Worm (Caenorhabditis elegans) whole organism, L4/young adult: Measurements from ENCODE around the gene C30F2.4.

Experiments
- W03F9.2 ChIP-seq: fragments of 150-350 bp; optimal IDR thresholded peaks from 2 replicates; lab custom pipeline; 2014; ENCODE audit warnings: missing biosample characterization, missing genetic modification characterization
- dao-5 ChIP-seq: sonication (generic microtip); optimal IDR thresholded peaks from 2 replicates; lab custom pipeline; 2016; ENCODE audit warnings: missing genotype, missing genetic modification characterization, moderate library complexity, missing compliant biosample characterization
- him-1 ChIP-seq: sonication (generic microtip); optimal IDR thresholded peaks from 2 replicates; lab custom pipeline; 2016; ENCODE audit warnings: missing genotype, missing genetic modification reagents, missing genetic modification characterization, missing compliant biosample characterization

The C30F2.4 gene

DNA sequence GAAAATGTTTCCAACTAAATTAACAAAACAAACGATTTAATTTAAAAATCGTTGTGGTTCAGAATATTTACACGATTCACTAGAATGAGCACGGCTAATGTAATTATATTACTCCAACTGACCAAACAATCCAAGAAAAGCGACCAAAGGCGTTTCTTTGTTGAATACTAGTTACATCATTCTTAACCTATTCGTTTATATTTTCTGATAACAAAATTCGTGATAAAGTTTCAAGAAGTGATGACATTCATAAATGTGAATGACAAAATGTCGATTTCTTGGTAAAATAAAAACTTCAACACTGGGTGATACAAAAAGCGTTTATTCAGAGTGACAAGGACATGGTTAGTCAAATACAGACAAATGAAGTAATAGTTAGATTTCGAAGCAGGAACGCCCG, at the start of gene C30F2.4:
Gene C30F2.4, minus strand, starts transcription at position 101 of the 400 bp plus-strand sequence.
- TF ChIP-seq W03F9.2 (tag; lab: Kevin White, UChicago): no peak
- TF ChIP-seq dao-5 (tag; lab: Kevin White, UChicago): no peak
- TF ChIP-seq him-1: no peak

DNA sequence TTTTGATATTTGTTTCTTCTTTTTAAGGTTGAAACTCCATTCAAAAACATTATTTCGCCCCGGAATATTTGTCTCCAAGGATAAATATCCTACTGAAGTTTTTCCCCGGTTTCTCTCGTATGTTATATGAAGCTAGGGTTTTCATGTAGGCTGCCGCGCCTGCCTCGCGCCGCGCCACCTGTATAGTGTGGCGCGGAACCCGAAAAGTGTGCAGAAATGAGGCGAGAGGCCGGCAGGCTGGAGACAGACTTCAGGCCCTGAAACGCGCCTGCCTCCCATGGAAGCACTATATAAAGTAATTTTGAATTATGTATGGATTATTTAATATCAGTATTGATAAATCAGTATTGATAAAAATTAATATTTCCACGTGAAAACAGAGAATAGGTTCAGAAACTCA, 48.4 kb upstream of the C30F2.4 start:
- TF ChIP-seq dao-5 (tag; lab: Kevin White, UChicago) (no peak), him-1 (no peak), W03F9.2 (tag; lab: Kevin White, UChicago) (no peak)

DNA sequence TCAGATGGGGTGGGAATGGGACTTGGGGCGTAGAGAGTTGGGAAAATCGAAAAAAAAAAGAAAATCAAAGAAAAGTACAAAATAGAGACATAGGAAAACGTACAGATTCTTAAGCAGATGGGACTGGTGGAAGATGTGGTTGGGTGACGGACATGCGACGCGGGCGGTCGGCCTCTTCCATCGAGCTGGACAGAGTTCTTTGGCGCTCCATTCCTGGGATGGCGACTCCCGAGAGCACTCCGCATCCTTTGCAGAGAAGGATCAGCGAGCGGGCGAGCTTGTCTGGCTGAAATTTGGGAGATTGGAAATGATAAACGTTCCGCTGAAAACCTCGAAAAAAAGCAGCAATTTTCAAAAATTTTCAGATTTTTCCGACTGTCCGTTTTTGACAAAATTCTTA, 47.9 kb upstream of the C30F2.4 start:
- no peak for TF ChIP-seq W03F9.2 (tag; lab: Kevin White, UChicago)

DNA sequence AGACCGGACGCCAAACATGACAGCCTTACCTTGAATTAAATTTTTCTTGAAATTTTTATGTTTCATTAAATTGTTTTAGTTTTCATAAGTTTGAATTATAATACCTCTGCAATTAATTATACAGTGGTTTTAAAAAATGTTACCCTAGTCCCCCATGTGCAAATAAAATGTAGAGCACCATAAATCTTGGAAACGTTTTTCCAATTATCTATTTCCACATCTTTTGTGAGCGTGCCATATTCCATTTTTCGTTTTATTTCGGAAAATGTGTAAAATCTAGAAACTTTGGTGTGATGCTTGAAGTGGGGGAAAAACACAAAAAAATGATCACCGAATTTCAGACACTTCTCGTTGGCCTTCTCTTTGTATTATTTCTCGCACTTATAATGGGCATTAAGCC, 46.3 kb upstream of the C30F2.4 start:
- TF ChIP-seq him-1: no peak
- no peak for TF ChIP-seq W03F9.2 (tag; lab: Kevin White, UChicago)
- TF ChIP-seq dao-5 (tag; lab: Kevin White, UChicago): no peak

DNA sequence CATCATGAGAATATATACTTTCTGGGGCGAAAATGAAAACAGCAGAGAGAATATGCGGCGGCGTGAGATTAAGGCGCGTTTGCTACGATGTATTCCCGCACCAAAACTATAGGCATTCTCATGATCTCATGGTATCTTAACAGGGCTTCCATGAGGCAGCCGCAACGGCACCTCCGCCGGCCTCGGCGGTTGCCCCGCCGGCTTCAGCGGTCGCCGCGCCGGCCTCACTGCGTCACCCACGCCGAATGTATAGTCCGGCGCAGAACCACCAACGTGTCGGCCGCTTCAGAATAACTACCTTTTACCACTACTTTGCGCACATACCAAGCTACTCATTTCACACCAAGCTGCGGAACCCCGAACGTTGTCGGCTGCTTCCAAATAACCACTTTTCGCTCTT, 41.2 kb upstream of the C30F2.4 start:
- TF ChIP-seq dao-5 (tag; lab: Kevin White, UChicago): no peak
- no peak for TF ChIP-seq him-1
- TF ChIP-seq W03F9.2 (tag; lab: Kevin White, UChicago): no peak

DNA sequence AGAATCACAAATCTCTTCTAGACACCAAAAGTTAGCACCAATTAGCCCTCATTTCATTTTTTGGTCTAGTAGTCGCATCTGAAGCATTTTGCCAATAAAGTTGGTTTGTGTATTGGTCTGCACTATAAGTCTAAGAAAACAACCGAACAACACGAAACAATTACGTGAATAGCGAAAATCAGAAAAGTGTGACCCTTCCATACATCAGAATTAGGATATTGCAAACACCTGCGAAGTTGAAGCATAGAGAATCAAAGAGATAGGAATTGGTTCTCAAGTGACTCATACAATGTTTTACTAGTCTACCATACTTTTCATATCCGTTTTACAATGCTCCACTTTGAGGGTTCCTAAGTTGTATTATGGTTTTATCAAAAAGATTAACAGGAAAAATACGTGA, 40.8 kb upstream of the C30F2.4 start:
- TF ChIP-seq W03F9.2 (tag; lab: Kevin White, UChicago) (no peak), dao-5 (tag; lab: Kevin White, UChicago) (no peak), him-1 (no peak)

DNA sequence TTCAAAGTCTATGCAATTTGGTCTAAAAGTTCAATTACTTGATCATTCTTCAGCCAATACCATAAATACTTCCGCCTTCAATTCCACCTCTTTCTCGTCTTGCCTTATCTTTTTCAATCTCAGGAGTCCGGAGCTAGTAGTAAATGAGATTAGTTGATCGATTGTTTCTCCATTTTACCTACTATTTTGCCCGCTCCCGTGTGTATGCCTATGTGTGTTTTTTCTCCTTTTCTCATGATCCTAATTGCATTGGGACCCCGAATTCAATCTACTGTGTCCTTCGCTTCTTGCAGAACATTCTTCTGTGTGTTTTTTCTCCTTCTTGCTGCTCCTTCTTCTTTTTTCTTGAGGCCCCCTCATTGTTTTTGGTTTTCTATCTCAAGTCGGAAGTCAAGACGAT, 39.9 kb upstream of the C30F2.4 start:
- TF ChIP-seq him-1 (no peak), dao-5 (tag; lab: Kevin White, UChicago) (no peak), W03F9.2 (tag; lab: Kevin White, UChicago) (no peak)

DNA sequence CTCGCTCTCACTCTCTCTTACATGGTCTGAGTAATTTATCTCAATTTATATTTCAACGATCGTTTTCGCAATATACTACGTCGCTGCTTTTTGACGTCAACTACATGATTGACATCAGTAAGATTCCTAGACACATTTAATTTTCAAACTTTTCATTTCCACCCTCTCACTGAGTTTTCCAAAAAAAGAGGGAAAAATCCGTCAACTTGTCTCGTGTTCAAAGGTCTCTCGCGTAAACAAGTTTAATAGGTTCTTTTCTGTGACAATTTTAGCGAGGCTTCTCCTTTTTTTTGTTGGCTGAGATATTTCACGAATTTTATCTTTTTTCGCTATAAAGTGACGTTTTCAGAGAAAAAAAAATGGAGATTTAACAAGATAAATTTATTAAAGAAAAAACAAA, 37.6 kb upstream of the C30F2.4 start:
- no peak for TF ChIP-seq W03F9.2 (tag; lab: Kevin White, UChicago)
- no peak for TF ChIP-seq dao-5 (tag; lab: Kevin White, UChicago)
- TF ChIP-seq him-1: no peak

DNA sequence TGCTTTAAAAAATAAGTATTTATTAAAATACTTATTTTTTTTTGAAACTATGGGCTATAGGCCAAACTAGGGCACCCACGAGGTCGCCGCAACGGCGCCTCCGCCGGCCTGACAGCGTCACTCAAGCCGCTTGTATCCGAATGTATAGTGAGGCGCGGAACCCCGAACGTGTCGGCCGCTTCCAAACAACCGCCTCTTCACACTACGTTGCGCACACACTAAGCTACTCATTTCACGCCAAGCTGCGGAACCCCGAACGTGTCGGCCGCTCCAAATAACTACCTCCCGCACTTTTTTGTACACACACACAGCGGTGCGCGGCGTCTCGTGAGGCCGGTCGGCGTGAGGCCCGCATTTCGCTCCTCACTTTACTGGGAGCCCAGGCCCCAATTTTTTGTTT, 36.6 kb upstream of the C30F2.4 start:
- no peak for TF ChIP-seq dao-5 (tag; lab: Kevin White, UChicago)
- TF ChIP-seq W03F9.2 (tag; lab: Kevin White, UChicago): no peak
- TF ChIP-seq him-1: no peak

DNA sequence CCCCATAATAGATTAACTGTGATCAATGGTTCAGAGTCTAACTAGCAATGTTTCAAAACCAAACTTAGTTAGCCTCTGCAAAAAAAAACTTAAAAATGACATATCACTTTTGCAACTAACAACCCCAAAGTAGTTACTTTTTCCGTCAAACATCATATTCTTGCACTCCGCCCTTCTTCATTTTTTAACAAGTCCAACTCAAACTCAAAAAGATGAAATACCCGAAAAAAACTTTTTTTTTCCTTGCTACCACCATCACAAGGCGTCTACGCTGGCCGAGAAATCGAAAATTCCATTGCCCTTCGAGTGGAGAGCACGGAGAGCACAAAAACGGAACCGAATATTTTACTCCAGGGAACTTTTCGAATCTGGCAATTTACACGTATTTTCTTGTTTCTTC, 29.5 kb upstream of the C30F2.4 start:
- no peak for TF ChIP-seq dao-5 (tag; lab: Kevin White, UChicago)
- no peak for TF ChIP-seq him-1
- TF ChIP-seq W03F9.2 (tag; lab: Kevin White, UChicago): no peak

DNA sequence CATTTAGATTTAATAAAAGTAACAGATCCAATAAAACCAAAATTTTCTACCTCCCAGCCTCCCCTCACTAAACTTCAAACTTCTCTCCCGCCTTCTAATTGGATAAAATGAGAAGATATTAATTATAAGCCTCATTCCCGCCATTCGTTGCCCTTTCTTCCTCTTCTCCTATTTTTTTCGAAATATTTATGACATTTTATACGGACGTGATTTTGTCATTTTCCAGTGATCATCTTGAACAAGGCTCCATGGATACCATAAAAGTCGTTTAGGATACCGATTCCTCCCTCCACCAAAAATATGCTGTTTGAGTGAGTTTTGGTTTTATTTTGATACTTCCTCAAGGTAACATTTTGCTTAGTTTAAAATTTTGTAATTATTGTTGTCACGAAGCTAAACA, 27.0 kb upstream of the C30F2.4 start, which contains the start of gene ZK1073.2:
Gene ZK1073.2, plus strand, starts transcription at position 301 of the 400 bp plus-strand sequence.
- no peak for TF ChIP-seq W03F9.2 (tag; lab: Kevin White, UChicago)
- TF ChIP-seq dao-5 (tag; lab: Kevin White, UChicago): no peak
- no peak for TF ChIP-seq him-1

DNA sequence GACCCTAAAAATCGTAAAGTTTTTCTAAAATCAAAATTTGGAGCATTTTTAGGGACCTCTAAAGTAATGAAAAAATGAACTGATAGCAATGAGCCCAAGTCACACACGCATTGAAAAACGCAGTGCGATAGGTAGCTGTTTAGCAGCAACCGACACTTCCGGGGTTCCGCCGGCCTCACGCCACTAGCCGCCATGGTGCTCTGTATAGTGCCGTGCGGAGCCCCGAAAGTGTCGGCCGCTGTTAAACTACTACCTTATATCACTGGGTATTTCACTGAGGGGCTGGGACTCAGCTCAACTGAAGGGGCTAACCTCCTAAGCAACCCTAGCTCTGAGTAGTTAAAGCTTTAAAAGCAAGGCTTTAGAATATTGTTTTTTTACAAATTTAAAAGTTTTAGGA, 22.9 kb upstream of the C30F2.4 start:
- TF ChIP-seq him-1 (no peak), W03F9.2 (tag; lab: Kevin White, UChicago) (no peak), dao-5 (tag; lab: Kevin White, UChicago) (no peak)

DNA sequence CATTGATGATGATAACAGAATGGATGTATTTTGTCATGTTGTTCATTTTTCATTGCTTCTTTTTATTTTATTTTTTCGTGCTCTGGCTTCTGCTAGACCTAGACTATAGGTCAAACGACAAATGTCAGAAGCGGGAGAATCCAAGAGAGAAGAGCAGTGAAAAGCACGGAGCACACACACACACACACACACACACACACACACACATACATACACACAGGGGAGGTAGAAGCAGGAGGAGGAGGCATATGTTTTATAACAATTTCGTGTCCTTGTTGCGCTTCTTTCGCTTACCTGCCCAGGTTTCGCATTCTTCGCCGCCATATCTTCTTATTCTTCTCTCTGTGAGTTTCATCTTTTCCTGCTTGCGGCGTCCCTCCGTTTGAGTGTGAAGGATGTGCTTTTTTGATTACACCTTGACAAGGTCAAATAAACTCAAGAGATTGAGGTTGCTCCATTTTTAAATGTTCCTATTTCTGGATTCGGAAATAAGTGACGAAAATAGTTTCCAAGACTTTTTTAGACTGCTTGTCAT, 21.8 kb upstream of the C30F2.4 start:
- TF ChIP-seq W03F9.2 (tag; lab: Kevin White, UChicago): no peak
- no peak for TF ChIP-seq him-1

DNA sequence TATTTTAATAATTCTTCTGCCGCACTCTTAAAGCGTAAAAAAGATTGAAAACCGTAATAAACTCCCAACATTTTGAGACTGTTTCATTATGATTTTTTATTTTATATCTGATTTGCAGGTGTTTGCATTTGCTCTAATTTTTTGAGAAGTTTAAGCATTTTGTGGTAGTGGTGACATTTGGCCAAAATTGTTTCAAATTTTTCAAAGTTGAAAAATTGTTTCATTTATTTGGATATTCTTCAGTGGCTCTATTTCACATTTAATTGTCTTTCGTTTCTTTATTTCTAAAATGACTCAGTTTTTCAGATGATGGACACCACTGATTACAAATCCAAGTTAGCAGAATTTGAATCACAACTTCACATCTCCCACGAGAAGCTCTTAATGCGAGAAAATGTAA, 18.0 kb upstream of the C30F2.4 start, which contains the start of gene C30F2.5:
Gene C30F2.5, plus strand, starts transcription at position 301 of the 400 bp plus-strand sequence.
- no peak for TF ChIP-seq dao-5 (tag; lab: Kevin White, UChicago)
- TF ChIP-seq W03F9.2 (tag; lab: Kevin White, UChicago): no peak
- no peak for TF ChIP-seq him-1

DNA sequence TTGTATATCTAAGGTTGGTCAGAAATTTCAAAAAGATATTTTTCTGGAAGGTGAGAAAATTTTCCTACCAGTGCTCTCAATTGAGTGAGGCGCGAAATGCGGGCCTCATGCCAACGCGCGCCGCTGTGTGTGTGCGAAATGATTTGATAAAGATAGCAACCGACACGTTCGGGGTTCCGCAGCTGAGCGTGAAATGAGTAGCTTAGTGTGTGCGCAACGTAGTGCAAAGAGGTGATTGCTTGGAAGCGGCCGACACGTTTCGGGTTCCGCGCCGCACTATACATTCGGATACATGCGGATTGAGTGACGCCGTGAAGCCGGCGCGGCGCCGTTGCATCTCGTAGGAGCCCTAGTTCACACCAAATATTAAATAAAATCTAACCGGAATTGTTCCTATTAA, 14.8 kb upstream of the C30F2.4 start:
- TF ChIP-seq dao-5 (tag; lab: Kevin White, UChicago) (no peak), W03F9.2 (tag; lab: Kevin White, UChicago) (no peak), him-1 (no peak)
